Worm (Caenorhabditis elegans): ENCODE data around the gene tbx-8.

The tbx-8 gene

DNA sequence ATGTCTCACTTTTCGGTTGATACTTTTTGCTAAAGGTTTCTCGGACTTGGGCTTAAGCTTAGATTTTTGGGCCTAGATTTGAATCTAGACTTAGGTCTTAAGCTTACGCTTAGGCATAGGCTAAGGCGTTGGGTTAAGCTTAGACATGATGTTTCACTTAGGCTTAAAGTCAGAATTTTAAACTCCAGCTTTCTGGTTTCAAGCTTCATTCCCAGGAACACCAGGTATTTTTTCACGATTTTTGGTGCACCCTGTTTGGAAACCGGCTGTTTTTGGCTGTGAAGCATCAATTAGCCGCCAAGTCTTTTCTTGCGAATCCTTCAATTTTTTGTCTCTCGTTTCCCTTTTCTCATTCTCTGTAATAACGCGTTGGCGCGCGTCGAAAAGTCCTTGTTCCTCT, 26.7 kb downstream of the tbx-8 start:
- TF ChIP-seq hmg-11 (tag; optimal IDR thresholded peaks at IDR 0.05): no peak
- TF ChIP-seq aly-2 (tag; optimal IDR thresholded peaks at IDR 0.05): no peak
- no peak for TF ChIP-seq lin-39 (tag; optimal IDR thresholded peaks at IDR 0.05)
- TF ChIP-seq fkh-2 (tag; optimal IDR thresholded peaks at IDR 0.05): no peak
- no peak for TF ChIP-seq nfya-1 (tag; optimal IDR thresholded peaks at IDR 0.05; ENCODE audit: insufficient read depth)
- no peak for TF ChIP-seq ztf-11 (tag; optimal IDR thresholded peaks at IDR 0.05)
- no peak for TF ChIP-seq fos-1 (tag; optimal IDR thresholded peaks at IDR 0.05)
- TF ChIP-seq nhr-76 (tag; optimal IDR thresholded peaks at IDR 0.05): no peak
- TF ChIP-seq elt-2 (tag; optimal IDR thresholded peaks at IDR 0.05): no peak
- no peak for TF ChIP-seq tbx-2 (tag; optimal IDR thresholded peaks at IDR 0.05)
- no peak for TF ChIP-seq mdl-1 (tag; optimal IDR thresholded peaks at IDR 0.05)
- TF ChIP-seq lsy-12 (tag; optimal IDR thresholded peaks at IDR 0.05): no peak
- TF ChIP-seq pha-4 (tag; optimal IDR thresholded peaks at IDR 0.05): no peak
- TF ChIP-seq nhr-77 (tag; optimal IDR thresholded peaks at IDR 0.05): no peak

DNA sequence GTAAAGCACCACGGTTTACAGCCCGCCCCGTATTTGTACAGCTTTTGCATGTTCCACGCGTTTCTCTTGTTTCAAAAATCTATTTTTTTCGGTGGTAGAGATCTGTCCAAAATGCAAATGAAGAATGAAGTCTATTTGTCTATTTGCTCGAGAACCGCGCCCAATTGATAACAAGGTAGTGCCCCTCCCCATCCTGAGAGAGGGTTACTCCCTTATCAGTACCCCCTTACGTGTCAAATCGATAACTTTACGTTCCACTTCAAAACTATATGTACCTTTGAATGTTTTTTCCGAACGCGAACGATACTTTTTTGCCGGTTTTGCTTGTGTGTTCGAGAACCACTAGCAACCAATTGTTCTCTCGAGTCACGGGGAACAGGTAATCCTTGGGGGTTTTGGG, 28.9 kb downstream of the tbx-8 start:
- TF ChIP-seq elt-2 (tag; optimal IDR thresholded peaks at IDR 0.05) (peak; percentile 78), nhr-43 (tag; optimal IDR thresholded peaks at IDR 0.05; ENCODE audit: poor library complexity, severe bottlenecking) (no peak), pha-4 (tag; optimal IDR thresholded peaks at IDR 0.05) (peak; percentile 8)

DNA sequence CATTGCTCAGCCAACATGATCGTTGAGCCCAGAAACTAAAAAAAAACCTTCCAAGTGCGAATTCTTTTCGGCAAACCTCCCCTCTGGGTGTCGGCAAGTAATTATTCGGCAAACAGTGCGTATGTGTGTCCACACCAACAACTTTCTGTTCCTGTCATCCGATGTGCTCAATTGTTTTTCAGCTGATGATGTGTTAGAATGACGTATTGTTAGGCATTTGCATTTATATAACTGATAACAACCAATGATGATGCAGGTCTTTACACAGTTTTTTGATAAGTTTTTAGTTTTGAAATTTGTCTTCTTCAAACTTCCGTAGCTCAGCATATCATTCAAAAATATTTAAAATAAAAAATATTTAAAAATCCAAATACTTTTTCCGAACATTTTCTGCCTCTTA, 31.8 kb downstream of the tbx-8 start:
- TF ChIP-seq pqm-1 (tag; optimal IDR thresholded peaks at IDR 0.05) (peak; percentile 61), elt-2 (tag; optimal IDR thresholded peaks at IDR 0.05) (peak; percentile 53), elt-1 (tag; optimal IDR thresholded peaks at IDR 0.05) (no peak), jun-1 (tag; optimal IDR thresholded peaks at IDR 0.05) (peak; percentile 13), pha-4 (tag; optimal IDR thresholded peaks at IDR 0.05) (peak; percentile 38)

DNA sequence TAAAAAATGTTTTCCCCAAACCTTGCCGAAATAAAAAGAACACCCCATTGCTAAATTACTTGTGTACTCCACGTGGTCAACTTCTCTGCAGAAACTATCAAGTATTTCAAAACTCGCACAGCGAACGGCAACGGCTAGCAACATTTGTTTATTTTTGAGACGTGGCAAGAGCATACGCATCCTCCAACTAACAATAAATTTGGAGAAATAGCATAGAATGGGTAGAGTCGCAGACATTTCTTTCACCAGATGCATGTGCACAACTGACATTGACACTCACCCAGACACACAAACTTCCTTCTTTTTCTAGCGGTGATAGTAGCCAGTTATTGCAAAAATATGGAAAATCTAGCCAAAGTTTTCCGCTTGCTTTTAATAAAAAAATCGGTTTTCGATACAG, 32.5 kb downstream of the tbx-8 start:
- no peak for TF ChIP-seq zag-1 (tag; optimal IDR thresholded peaks at IDR 0.05)
- no peak for TF ChIP-seq lin-15B (tag; optimal IDR thresholded peaks at IDR 0.05)
- TF ChIP-seq ceh-82 (tag; optimal IDR thresholded peaks at IDR 0.05): no peak
- TF ChIP-seq lin-39 (tag; optimal IDR thresholded peaks at IDR 0.05): no peak
- TF ChIP-seq skn-1 (tag; optimal IDR thresholded peaks at IDR 0.05): no peak
- TF ChIP-seq lsy-12 (tag; optimal IDR thresholded peaks at IDR 0.05): no peak
- TF ChIP-seq fos-1 (tag; optimal IDR thresholded peaks at IDR 0.05): no peak
- no peak for TF ChIP-seq nhr-25 (tag; optimal IDR thresholded peaks at IDR 0.05)
- TF ChIP-seq mdl-1 (tag; optimal IDR thresholded peaks at IDR 0.05): no peak
- TF ChIP-seq ztf-4 (tag; optimal IDR thresholded peaks at IDR 0.05): no peak

DNA sequence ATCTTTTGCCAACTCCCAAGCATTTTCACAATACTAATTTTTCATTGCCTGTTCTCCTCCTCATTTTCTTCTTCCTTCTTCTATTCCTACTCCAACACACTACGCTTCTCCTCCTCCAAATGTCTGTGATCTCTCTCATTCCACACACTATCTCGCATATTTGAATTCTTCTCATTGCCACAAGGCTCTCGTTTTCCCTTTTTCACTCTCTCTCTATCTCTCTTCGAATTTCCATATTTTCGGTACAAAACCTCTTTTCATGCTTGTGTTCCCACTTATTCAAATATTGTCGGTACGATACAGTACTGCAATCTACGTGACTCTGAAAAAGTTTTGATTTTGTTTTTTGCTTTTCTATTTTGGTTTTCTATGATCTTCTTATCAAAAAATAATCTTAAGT, 33.5 kb downstream of the tbx-8 start:
- TF ChIP-seq nfya-1 (tag; optimal IDR thresholded peaks at IDR 0.05; ENCODE audit: insufficient read depth): peak; percentile 41
- TF ChIP-seq hmg-11 (tag; optimal IDR thresholded peaks at IDR 0.05): peak; percentile 51
- no peak for TF ChIP-seq nhr-76 (tag; optimal IDR thresholded peaks at IDR 0.05)

DNA sequence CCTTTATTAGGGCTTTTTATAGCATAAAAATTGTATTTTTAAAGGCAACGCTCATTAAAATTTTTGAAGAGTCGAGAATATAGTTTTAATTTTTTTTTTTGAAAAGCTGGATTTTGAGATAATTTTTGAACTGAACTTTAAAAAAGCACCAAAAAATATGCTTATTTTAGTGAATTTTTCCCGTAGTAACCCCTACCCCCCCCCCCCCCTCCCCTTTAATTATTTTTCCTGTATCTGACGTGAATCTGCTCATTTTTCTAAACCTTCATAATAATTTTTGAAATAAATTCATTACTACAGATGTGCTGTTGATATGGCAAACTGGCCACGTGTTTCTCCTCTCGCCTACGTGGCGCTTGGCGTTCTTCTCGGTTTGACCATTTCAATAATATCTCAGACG, 34.3 kb downstream of the tbx-8 start, which contains the start of gene C38H2.2:
Gene C38H2.2, plus strand, starts transcription at position 301 of the 400 bp plus-strand sequence.
- TF ChIP-seq lin-15B (tag; optimal IDR thresholded peaks at IDR 0.05) (no peak), aly-2 (tag; optimal IDR thresholded peaks at IDR 0.05) (no peak), daf-12 (tag; optimal IDR thresholded peaks at IDR 0.05) (no peak), snpc-4 (tag; optimal IDR thresholded peaks at IDR 0.05) (no peak), unc-62 (GFP tag; optimal IDR thresholded peaks at IDR 0.05) (no peak), eor-1 (tag; optimal IDR thresholded peaks at IDR 0.05) (no peak), nhr-28 (tag; optimal IDR thresholded peaks at IDR 0.05) (no peak)

DNA sequence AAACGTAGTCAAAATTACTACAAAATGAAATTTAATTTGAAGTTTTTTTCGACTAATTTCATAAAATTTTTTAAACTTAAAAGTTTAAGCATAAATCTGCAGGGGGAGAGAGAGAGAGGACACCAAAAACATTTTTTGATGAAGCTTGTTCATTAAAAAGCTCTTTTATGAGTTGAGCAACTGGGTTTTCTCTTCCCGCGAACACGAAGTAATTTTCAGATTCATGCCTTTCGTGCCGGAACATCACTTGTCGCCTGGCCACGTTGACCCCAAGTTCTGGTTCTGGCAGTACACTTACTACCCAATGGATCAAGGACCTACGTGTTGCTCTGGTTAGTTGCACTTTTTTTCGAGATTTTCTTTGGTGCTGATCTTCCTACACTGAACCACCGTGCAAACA, 36.7 kb downstream of the tbx-8 start:
- no peak for TF ChIP-seq R02D3.7 (tag; optimal IDR thresholded peaks at IDR 0.05)
